Worm (Caenorhabditis elegans) whole organism, L4 larva: ENCODE measurements around the gene T22F3.2.

Experiments used
- F10B5.3 ChIP-seq: sonication (generic microtip); optimal IDR thresholded peaks from 2 replicates; lab custom pipeline; 2016; ENCODE audit warnings: mild to moderate bottlenecking, missing genetic modification characterization, missing compliant biosample characterization
- F26F4.8 ChIP-seq: fragments of 200-800 bp; sonication (Bioruptor generic); conservative IDR thresholded peaks from 2 replicates; pipeline ENCODE4 v1.3.6; 2022; ENCODE audit warnings: missing genetic modification characterization, missing compliant biosample characterization
- F37D6.2 ChIP-seq: sonication (generic microtip); optimal IDR thresholded peaks from 2 replicates; lab custom pipeline; 2016; ENCODE audit warnings: mild to moderate bottlenecking, missing genetic modification characterization, missing compliant biosample characterization
- F49E8.2 ChIP-seq: sonication (generic microtip); optimal IDR thresholded peaks from 2 replicates; lab custom pipeline; 2016; ENCODE audit warnings: missing compliant biosample characterization, mild to moderate bottlenecking, missing genetic modification characterization, borderline replicate concordance
- R02D3.7 ChIP-seq: fragments of 150-350 bp; sonication (generic microtip); optimal IDR thresholded peaks from 3 replicates; lab custom pipeline; 2014; ENCODE audit warnings: missing biosample characterization, missing genetic modification characterization
- Y48G9A.11 ChIP-seq: fragments of 200-800 bp; sonication (Bioruptor generic); IDR thresholded peaks from 2 replicates; pipeline ENCODE4 v1.3.6; 2022; ENCODE audit warnings: missing genetic modification reagents, missing genetic modification characterization, missing compliant biosample characterization
- ZK546.5 ChIP-seq, 2 experiments: sonication (generic microtip); optimal IDR thresholded peaks; 2 replicates each; lab custom pipeline; 2017; ENCODE audit warnings: missing biosample characterization in 2 of 2, missing genetic modification characterization in 2 of 2
- aha-1 ChIP-seq: fragments of 150-350 bp; peaks from one replicate; lab custom pipeline; 2014; ENCODE audit warnings: missing biosample characterization, missing genetic modification characterization
- ama-1 ChIP-seq: fragments of 150-350 bp; optimal IDR thresholded peaks from 2 replicates; lab custom pipeline; 2014; ENCODE audit warnings: inconsistent platforms, mixed read lengths
- arid-1 ChIP-seq: fragments of 200-800 bp; sonication (Bioruptor generic); conservative IDR thresholded peaks from 2 replicates; pipeline ENCODE4 v1.3.6; 2022; ENCODE audit warnings: missing genetic modification reagents, missing genetic modification characterization, missing compliant biosample characterization
- ceh-32 ChIP-seq: sonication (generic microtip); optimal IDR thresholded peaks from 2 replicates; lab custom pipeline; 2016; ENCODE audit warnings: mild to moderate bottlenecking, missing genetic modification characterization, missing compliant biosample characterization; ENCODE audit not compliant: poor library complexity
- ceh-44 ChIP-seq: fragments of 200-800 bp; sonication (Bioruptor generic); IDR thresholded peaks from 2 replicates; pipeline ENCODE4 v1.3.6; 2022; ENCODE audit warnings: missing genetic modification reagents, missing genetic modification characterization, missing compliant biosample characterization
- daf-16 ChIP-seq, 3 experiments: sonication (generic microtip); optimal IDR thresholded peaks; 2 replicates each; lab custom pipeline; 2016 to 2017; ENCODE audit warnings: missing genetic modification characterization in 3 of 3, missing genetic modification reagents in 3 of 3, mild to moderate bottlenecking in 2 of 3, missing compliant biosample characterization in 2 of 3, missing biosample characterization in 1 of 3, moderate library complexity in 1 of 3
- daf-19 ChIP-seq: fragments of 200-800 bp; sonication (Bioruptor generic); conservative IDR thresholded peaks from 2 replicates; pipeline ENCODE4 v1.3.6; 2022; ENCODE audit warnings: missing genetic modification characterization, missing compliant biosample characterization
- dmd-6 ChIP-seq: fragments of 200-800 bp; sonication (Bioruptor generic); IDR thresholded peaks from 2 replicates; pipeline ENCODE4 v1.3.6; 2022; ENCODE audit warnings: missing genetic modification reagents, missing genetic modification characterization, missing compliant biosample characterization
- duxl-1 ChIP-seq: sonication (generic microtip); optimal IDR thresholded peaks from 2 replicates; lab custom pipeline; 2016; ENCODE audit warnings: mild to moderate bottlenecking, missing genetic modification characterization, moderate library complexity, missing compliant biosample characterization; ENCODE audit not compliant: poor library complexity
- egl-27 ChIP-seq: sonication (generic microtip); optimal IDR thresholded peaks from 3 replicates; lab custom pipeline; 2017; ENCODE audit warnings: missing biosample characterization, missing genetic modification reagents, missing genetic modification characterization
- egl-43 ChIP-seq: fragments of 200-800 bp; sonication (Bioruptor generic); IDR thresholded peaks from 2 replicates; pipeline ENCODE4 v1.3.6; 2022; ENCODE audit warnings: missing genetic modification reagents, missing genetic modification characterization, missing compliant biosample characterization
- fos-1 ChIP-seq: fragments of 150-350 bp; optimal IDR thresholded peaks from 2 replicates; lab custom pipeline; 2014; ENCODE audit warnings: missing biosample characterization, missing genetic modification characterization
- hlh-11 ChIP-seq: fragments of 200-800 bp; sonication (Bioruptor generic); optimal IDR thresholded peaks from 2 replicates; lab custom pipeline; 2018; ENCODE audit warnings: mild to moderate bottlenecking, missing genetic modification characterization, missing compliant biosample characterization
- lin-1 ChIP-seq: fragments of 200-800 bp; sonication (Bioruptor generic); IDR thresholded peaks from 2 replicates; pipeline ENCODE4 v1.3.6; 2022; ENCODE audit warnings: missing genetic modification reagents, missing genetic modification characterization, missing compliant biosample characterization
- lin-13 ChIP-seq: fragments of 150-350 bp; optimal IDR thresholded peaks from 2 replicates; lab custom pipeline; 2014; ENCODE audit warnings: missing biosample characterization, missing genetic modification reagents, missing genetic modification characterization
- lin-29 ChIP-seq: fragments of 200-800 bp; sonication (Bioruptor generic); IDR thresholded peaks from 2 replicates; pipeline ENCODE4 v1.3.6; 2022; ENCODE audit warnings: missing genetic modification reagents, missing genetic modification characterization, missing compliant biosample characterization
- lin-38 ChIP-seq: fragments of 200-800 bp; sonication (Bioruptor generic); IDR thresholded peaks from 2 replicates; pipeline ENCODE4 v1.3.6; 2022; ENCODE audit warnings: missing genetic modification reagents, missing genetic modification characterization, missing compliant biosample characterization
- lin-39 ChIP-seq: fragments of 150-350 bp; optimal IDR thresholded peaks from 2 replicates; lab custom pipeline; 2014; ENCODE audit warnings: missing biosample characterization, missing genetic modification reagents, missing genetic modification characterization
- lsy-2 ChIP-seq, 2 experiments: fragments of 150-350 bp in 1 of 2; sonication (generic microtip) in 1 of 2; optimal IDR thresholded peaks; 2 replicates each; lab custom pipeline; 2014 to 2017; ENCODE audit warnings: missing biosample characterization in 2 of 2, missing genetic modification characterization in 2 of 2
- mdl-1 ChIP-seq, 2 experiments: fragments of 150-350 bp in 1 of 2; sonication (generic microtip) in 1 of 2; optimal IDR thresholded peaks; 2 replicates each; lab custom pipeline; 2014 to 2017; ENCODE audit warnings: missing biosample characterization in 2 of 2, missing genetic modification characterization in 2 of 2
- mes-2 ChIP-seq: sonication (generic microtip); optimal IDR thresholded peaks from 2 replicates; lab custom pipeline; 2016; ENCODE audit warnings: missing genotype, mild to moderate bottlenecking, missing genetic modification characterization, missing compliant biosample characterization; ENCODE audit not compliant: poor library complexity, severe bottlenecking
- mxl-3 ChIP-seq: fragments of 200-800 bp; sonication (Bioruptor generic); optimal IDR thresholded peaks from 2 replicates; lab custom pipeline; 2018; ENCODE audit warnings: mild to moderate bottlenecking, missing genetic modification characterization, missing compliant biosample characterization
- nhr-102 ChIP-seq: sonication (generic microtip); optimal IDR thresholded peaks from 2 replicates; lab custom pipeline; 2016; ENCODE audit warnings: mild to moderate bottlenecking, missing genetic modification characterization, moderate library complexity, missing compliant biosample characterization
- nhr-11 ChIP-seq: fragments of 150-350 bp; optimal IDR thresholded peaks from 2 replicates; lab custom pipeline; 2014; ENCODE audit warnings: missing biosample characterization, missing genetic modification characterization
- nhr-25 ChIP-seq: sonication (generic microtip); optimal IDR thresholded peaks from 2 replicates; lab custom pipeline; 2017; ENCODE audit warnings: missing genetic modification characterization, mild to moderate bottlenecking, missing compliant biosample characterization, antibody characterized with exemption, moderate library complexity, borderline replicate concordance; ENCODE audit not compliant: insufficient read depth
- nhr-28 ChIP-seq: fragments of 150-350 bp; optimal IDR thresholded peaks from 2 replicates; lab custom pipeline; 2014; ENCODE audit warnings: missing biosample characterization, missing genetic modification characterization
- nhr-41 ChIP-seq: fragments of 200-800 bp; sonication (Bioruptor generic); IDR thresholded peaks from 2 replicates; pipeline ENCODE4 v1.3.6; 2022; ENCODE audit warnings: missing genetic modification reagents, missing genetic modification characterization, missing compliant biosample characterization
- nhr-42 ChIP-seq: fragments of 200-800 bp; sonication (Bioruptor generic); IDR thresholded peaks from 2 replicates; pipeline ENCODE4 v1.3.6; 2022; ENCODE audit warnings: missing genetic modification characterization, missing compliant biosample characterization
- nhr-48 ChIP-seq: sonication (generic microtip); optimal IDR thresholded peaks from 2 replicates; lab custom pipeline; 2016; ENCODE audit warnings: mild to moderate bottlenecking, missing genetic modification characterization, missing compliant biosample characterization
- nhr-76 ChIP-seq: fragments of 150-350 bp; optimal IDR thresholded peaks from 2 replicates; lab custom pipeline; 2014; ENCODE audit warnings: missing biosample characterization, missing genetic modification characterization
- pha-4 ChIP-seq, 2 experiments: fragments of 150-350 bp in 1 of 2; fragments of 200-800 bp in 1 of 2; sonication (Bioruptor generic) in 1 of 2; IDR thresholded peaks in 1 of 2; optimal IDR thresholded peaks in 1 of 2; 2 replicates each; pipeline versions ENCODE4 v1.3.6 to Lab custom; 2014 to 2022; ENCODE audit warnings: missing genetic modification characterization in 2 of 2, missing genetic modification reagents in 2 of 2, missing biosample characterization in 1 of 2, missing compliant biosample characterization in 1 of 2
- php-3 ChIP-seq: fragments of 200-800 bp; sonication (Bioruptor generic); IDR thresholded peaks from 2 replicates; pipeline ENCODE4 v1.3.6; 2022; ENCODE audit warnings: missing genetic modification reagents, missing genetic modification characterization, missing compliant biosample characterization
- pqm-1 ChIP-seq: sonication (generic microtip); optimal IDR thresholded peaks from 2 replicates; lab custom pipeline; 2017; ENCODE audit warnings: missing biosample characterization, missing genetic modification characterization
- saeg-2 ChIP-seq: fragments of 200-800 bp; sonication (Bioruptor generic); IDR thresholded peaks from 2 replicates; pipeline ENCODE4 v1.3.6; 2022; ENCODE audit warnings: missing genetic modification reagents, missing genetic modification characterization, missing compliant biosample characterization
- spr-1 ChIP-seq: sonication (generic microtip); optimal IDR thresholded peaks from 2 replicates; lab custom pipeline; 2016; ENCODE audit warnings: mild to moderate bottlenecking, missing genetic modification characterization, missing compliant biosample characterization
- unc-130 ChIP-seq: sonication (generic microtip); optimal IDR thresholded peaks from 2 replicates; lab custom pipeline; 2016; ENCODE audit warnings: missing genetic modification reagents, missing genetic modification characterization, missing compliant biosample characterization
- unc-39 ChIP-seq: sonication (generic microtip); optimal IDR thresholded peaks from 2 replicates; lab custom pipeline; 2017; ENCODE audit warnings: missing biosample characterization, missing genetic modification characterization
- unc-62 ChIP-seq, 3 experiments: fragments of 150-350 bp in 1 of 3; sonication (generic microtip); optimal IDR thresholded peaks in 2 of 3; peaks in 1 of 3; 1 replicate in 1 of 3; 2 replicates in 2 of 3; lab custom pipeline; 2014 to 2017; ENCODE audit warnings: missing biosample characterization in 3 of 3, missing genetic modification characterization in 3 of 3, missing genetic modification reagents in 3 of 3, missing genotype in 1 of 3
- zfp-3 ChIP-seq: fragments of 200-800 bp; sonication (Bioruptor generic); conservative IDR thresholded peaks from 2 replicates; pipeline ENCODE4 v1.3.6; 2022; ENCODE audit warnings: missing genetic modification reagents, missing genetic modification characterization, missing compliant biosample characterization
- zip-2 ChIP-seq: fragments of 150-350 bp; optimal IDR thresholded peaks from 2 replicates; lab custom pipeline; 2014; ENCODE audit warnings: missing biosample characterization, missing genetic modification characterization

T22F3.2 gene

DNA sequence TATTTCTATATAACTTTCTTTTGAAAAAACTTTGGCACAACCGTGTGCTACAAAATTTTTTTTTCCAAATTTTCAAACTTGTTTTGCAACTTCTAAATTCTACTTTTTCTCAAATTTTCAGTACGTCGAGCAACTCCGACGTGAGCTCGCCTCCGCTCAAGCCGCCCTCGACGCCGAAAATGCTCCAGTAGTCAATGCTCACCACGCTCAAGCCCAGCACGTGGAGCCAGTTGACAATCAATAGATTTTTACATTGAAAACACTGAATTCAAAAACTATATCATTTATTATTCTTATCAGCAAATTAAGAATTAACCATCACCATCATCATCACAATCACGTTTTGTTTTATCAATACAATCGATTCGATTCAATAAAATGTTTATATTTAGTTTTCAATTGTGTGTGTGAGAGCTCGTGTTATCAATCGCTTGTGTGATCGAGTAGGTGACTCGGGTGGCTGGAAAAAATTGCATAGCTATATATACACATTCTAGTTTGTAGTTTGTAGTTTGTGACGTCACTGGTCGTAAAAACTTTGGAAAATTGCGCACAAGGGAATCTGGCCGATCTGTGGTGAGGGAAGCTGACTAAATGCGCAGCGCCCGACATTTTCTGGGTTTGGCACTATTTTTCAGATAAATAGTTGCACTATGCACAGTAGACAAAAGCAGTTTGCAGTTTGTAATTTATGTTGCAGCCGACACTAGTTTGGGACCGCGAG, 48.0 kb downstream of the T22F3.2 start (continued):
- TF ChIP-seq lin-29 (no peak), aha-1 (tag; lab: Kevin White, UChicago) (no peak), lin-39 (tag; lab: Kevin White, UChicago) (no peak), ama-1 (lab: Kevin White, UChicago) (no peak), unc-39 (tag; lab: Kevin White, UChicago) (no peak), nhr-102 (tag; lab: Kevin White, UChicago) (peak; percentile 91), lin-1 (GFP tag; lab: Robert Waterston, UW) (0 out of 2 replicates have a peak, but pooled peaks have one; percentile 12), ceh-32 (tag; lab: Kevin White, UChicago) (no peak), lin-38 (GFP tag; lab: Robert Waterston, UW) (0 out of 2 replicates have a peak, but pooled peaks have one; percentile 31), egl-43 (GFP tag; lab: Robert Waterston, UW) (no peak), mes-2 (peak; percentile 44), arid-1 (GFP tag; lab: Robert Waterston, UW) (no peak), zfp-3 (GFP tag; lab: Robert Waterston, UW) (peak; percentile 77; the same call in 1 of the 2 replicates), nhr-42 (GFP tag; lab: Robert Waterston, UW) (peak; percentile 67), F37D6.2 (tag; lab: Kevin White, UChicago) (no peak), php-3 (GFP tag; lab: Robert Waterston, UW) (0 out of 2 replicates have a peak, but pooled peaks have one; percentile 60), nhr-48 (peak; percentile 79), ceh-44 (GFP tag; lab: Robert Waterston, UW) (no peak), duxl-1 (peak; percentile 42), dmd-6 (GFP tag; lab: Robert Waterston, UW) (peak; percentile 71), Y48G9A.11 (GFP tag; lab: Robert Waterston, UW) (no peak), lsy-2 (tag; optimal IDR thresholded peaks at IDR 0.05; lab: Kevin White, UChicago) (peak in 1 of 2 experiments; percentile 39), ZK546.5 (tag; optimal IDR thresholded peaks at IDR 0.05; lab: Kevin White, UChicago) (no peak), nhr-76 (no peak), nhr-11 (tag; lab: Kevin White, UChicago) (no peak), daf-19 (GFP tag; lab: Robert Waterston, UW) (no peak), mxl-3 (peak; percentile 59), daf-16 (GFP tag; optimal IDR thresholded peaks at IDR 0.05; lab: Kevin White, UChicago) (peak in 1 of 2 experiments; percentile 32), daf-16 (tag; optimal IDR thresholded peaks at IDR 0.05; lab: Kevin White, UChicago) (peak; percentile 98), nhr-41 (GFP tag; lab: Robert Waterston, UW) (no peak), pha-4 (GFP tag; IDR thresholded peaks at IDR 0.05; lab: Robert Waterston, UW) (no peak), pha-4 (tag; optimal IDR thresholded peaks at IDR 0.05; lab: Kevin White, UChicago) (no peak), lin-13 (GFP tag; lab: Kevin White, UChicago) (no peak), pqm-1 (tag; lab: Kevin White, UChicago) (peak; percentile 76), F10B5.3 (no peak), R02D3.7 (tag; lab: Kevin White, UChicago) (no peak), saeg-2 (GFP tag; lab: Robert Waterston, UW) (0 out of 2 replicates have a peak, but pooled peaks have one; percentile 9), mdl-1 (tag; optimal IDR thresholded peaks at IDR 0.05; lab: Kevin White, UChicago) (peak in 1 of 2 experiments; percentile 57), nhr-28 (tag; lab: Kevin White, UChicago) (peak; percentile 93), hlh-11 (tag; lab: Kevin White, UChicago) (peak; percentile 78), nhr-25 (tag; lab: Kevin White, UChicago) (no peak), spr-1 (tag; lab: Kevin White, UChicago) (no peak), egl-27 (tag; lab: Kevin White, UChicago) (no peak), F49E8.2 (tag; lab: Kevin White, UChicago) (no peak), unc-62 (GFP tag; optimal IDR thresholded peaks at IDR 0.05 in 1 of 2; lab: Kevin White, UChicago) (peak in 1 of 2 experiments; percentile 89), unc-62 (tag; optimal IDR thresholded peaks at IDR 0.05; lab: Kevin White, UChicago) (no peak), zip-2 (peak; percentile 14), unc-130 (no peak), fos-1 (no peak), F26F4.8 (GFP tag; lab: Robert Waterston, UW) (no peak)
